Fruit fly (Drosophila melanogaster) S2 (cell line): ENCODE results near the gene CG34337.

Experiments
- CG8478 ChIP-seq: fragments of >200 bp; optimal IDR thresholded peaks from 2 replicates; lab custom pipeline; 2018
- CTCF ChIP-seq, 2 experiments: fragments of >200 bp; optimal IDR thresholded peaks; 2 replicates each; lab custom pipeline; 2018

dm6 chrX:7406908-7407307, 10.1 kb upstream of the CG34337 start, which contains the start of gene CG32727:
- no peak for TF ChIP-seq CG8478 (lab: Kevin White, UChicago)
- TF ChIP-seq CTCF (optimal IDR thresholded peaks at IDR 0.05; lab: Kevin White, UChicago): no peak
